Worm (Caenorhabditis elegans): ENCODE measurements around the gene ldh-1.

DNA sequence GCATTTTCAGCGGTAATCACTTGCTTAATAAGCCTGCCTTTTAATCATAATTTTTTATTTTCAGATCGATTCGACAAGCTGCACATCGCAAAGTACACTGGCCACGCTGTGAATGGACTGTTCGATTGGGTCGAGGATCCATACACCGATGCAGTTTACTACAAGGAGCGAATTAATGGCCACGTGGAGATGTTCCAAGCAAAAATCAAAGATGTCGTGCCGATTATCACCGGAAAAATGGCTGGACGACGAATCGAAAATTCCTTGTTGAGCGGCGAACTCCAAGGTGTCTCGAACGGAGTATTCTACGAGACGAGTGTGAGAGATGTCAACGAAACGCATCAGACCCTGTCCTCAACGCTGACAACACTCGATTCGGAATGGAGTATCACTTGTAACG is 3.4 kb downstream of the ldh-1 start:
- TF ChIP-seq him-1 (tag; optimal IDR thresholded peaks at IDR 0.05) = no peak
- no peak for TF ChIP-seq W03F9.2 (tag; optimal IDR thresholded peaks at IDR 0.05)

Measured in whole organism, L4/young adult.